Fruit fly (Drosophila melanogaster) whole organism, adult: ENCODE measurements around the gene CG32269.

Experiments used
- CG11617 ChIP-seq: fragments of 200-800 bp; sonication (Bioruptor generic); optimal IDR thresholded peaks from 2 replicates; lab custom pipeline; 2017; ENCODE audit warnings: mild to moderate bottlenecking, missing biosample characterization, missing genetic modification reagents, missing genetic modification characterization
- CG14711 ChIP-seq: fragments of 200-800 bp; sonication (Bioruptor generic); optimal IDR thresholded peaks from 2 replicates; lab custom pipeline; 2018; ENCODE audit warnings: missing biosample characterization, mild to moderate bottlenecking, missing genetic modification characterization, moderate library complexity
- CG1620 ChIP-seq: fragments of 200-800 bp; sonication (Bioruptor generic); optimal IDR thresholded peaks from 2 replicates; lab custom pipeline; 2016; ENCODE audit warnings: missing biosample characterization, missing genetic modification characterization
- CG5204 ChIP-seq: fragments of 200-800 bp; sonication (Bioruptor generic); optimal IDR thresholded peaks from 2 replicates; lab custom pipeline; 2016; ENCODE audit warnings: missing biosample characterization, missing genetic modification characterization
- CG7045 ChIP-seq: fragments of 200-800 bp; sonication (Bioruptor generic); optimal IDR thresholded peaks from 2 replicates; lab custom pipeline; 2017; ENCODE audit warnings: missing biosample characterization, mild to moderate bottlenecking, missing genetic modification characterization
- Clk ChIP-seq: fragments of 200-800 bp; sonication (Bioruptor generic); optimal IDR thresholded peaks from 2 replicates; lab custom pipeline; 2017; ENCODE audit warnings: missing biosample characterization, missing genetic modification characterization
- Hr96 ChIP-seq: fragments of 200-800 bp; sonication (Bioruptor generic); optimal IDR thresholded peaks from 2 replicates; lab custom pipeline; 2016; ENCODE audit warnings: missing biosample characterization, missing genetic modification characterization
- bab1 ChIP-seq: fragments of 200-800 bp; sonication (Bioruptor generic); optimal IDR thresholded peaks from 3 replicates; lab custom pipeline; 2019; ENCODE audit warnings: missing biosample characterization, mild to moderate bottlenecking, missing genetic modification characterization, moderate library complexity
- cic ChIP-seq: fragments of 200-800 bp; sonication (Bioruptor generic); optimal IDR thresholded peaks from 2 replicates; lab custom pipeline; 2017; ENCODE audit warnings: missing biosample characterization, mild to moderate bottlenecking, missing genetic modification characterization, moderate library complexity
- kay ChIP-seq: fragments of 200-800 bp; sonication (Bioruptor generic); peaks from one replicate; lab custom pipeline; 2016; ENCODE audit warnings: missing biosample characterization, missing genetic modification characterization, borderline replicate concordance
- pad ChIP-seq: fragments of 200-800 bp; sonication (Bioruptor generic); optimal IDR thresholded peaks from 3 replicates; lab custom pipeline; 2017; ENCODE audit warnings: missing biosample characterization, missing genetic modification characterization, mild to moderate bottlenecking, moderate library complexity, missing genetic modification reagents
- tj ChIP-seq: fragments of 200-800 bp; sonication (Bioruptor generic); optimal IDR thresholded peaks from 3 replicates; lab custom pipeline; 2017; ENCODE audit warnings: missing biosample characterization, mild to moderate bottlenecking, missing genetic modification characterization, moderate library complexity
- toe ChIP-seq: fragments of 200-800 bp; sonication (Bioruptor generic); optimal IDR thresholded peaks from 2 replicates; lab custom pipeline; 2016; ENCODE audit warnings: missing biosample characterization, missing genetic modification characterization

dm6 chr3L:3157651-3158050 is 51.1 kb downstream of the CG32269 start:
- TF ChIP-seq CG14711 (tag; lab: Kevin White, UChicago) (no peak), toe (GFP tag; lab: Kevin White, UChicago) (no peak), CG5204 (GFP tag; lab: Kevin White, UChicago) (no peak), Clk (GFP tag; lab: Kevin White, UChicago) (no peak), cic (GFP tag; lab: Kevin White, UChicago) (no peak), bab1 (no peak), CG1620 (GFP tag; lab: Kevin White, UChicago) (no peak), Hr96 (GFP tag; lab: Kevin White, UChicago) (no peak), pad (no peak), CG7045 (GFP tag; lab: Kevin White, UChicago) (no peak), CG11617 (GFP tag; lab: Kevin White, UChicago) (no peak), tj (GFP tag; lab: Kevin White, UChicago) (no peak), kay (GFP tag; lab: Kevin White, UChicago) (no peak)
